ENCODE assay signal across 6 worm cellular contexts in the genomic region with DNA sequence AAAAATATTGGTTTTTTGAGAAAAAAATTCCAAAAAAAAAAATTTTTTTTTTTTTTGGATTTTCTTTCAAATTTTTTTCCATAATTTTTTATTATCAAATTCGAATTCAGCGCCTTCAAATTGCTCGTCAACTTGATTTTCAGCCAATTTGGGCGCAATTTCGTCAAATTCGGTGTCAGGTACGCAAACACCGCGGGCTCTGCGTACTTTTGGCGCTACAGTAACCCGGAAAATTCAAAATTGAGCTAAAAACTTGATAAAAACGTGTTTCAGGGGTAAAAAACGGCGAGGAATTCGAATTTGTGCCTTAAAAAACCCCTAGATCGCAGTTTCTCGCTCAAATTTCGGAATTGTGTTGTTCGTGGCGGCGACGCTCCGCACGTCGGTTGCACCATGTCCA.
TF ChIP-seq lines count a peak whose summit lies in the region.

No protein-coding gene starts in this region.

TF ChIP-seq in whole organism, L1 larva, 84 proteins besides CTCF, POLR2A, EP300 and RAD21:
- TF ChIP-seq ces-1 (GFP tag; optimal IDR thresholded peaks at IDR 0.05; lab: Kevin White, UChicago) (no peak), lsy-2 (tag; optimal IDR thresholded peaks at IDR 0.05; lab: Kevin White, UChicago) (peak; percentile 27 to 75), lin-15B (tag; optimal IDR thresholded peaks at IDR 0.05; lab: Kevin White, UChicago) (no peak), snu-23 (GFP tag; optimal IDR thresholded peaks at IDR 0.05; lab: Kevin White, UChicago) (no peak), lin-13 (GFP tag; optimal IDR thresholded peaks at IDR 0.05; lab: Kevin White, UChicago) (peak; percentile 45)

TF ChIP-seq in whole organism, L2 larva, 48 proteins besides CTCF, POLR2A, EP300 and RAD21:
- TF ChIP-seq lsy-2 (tag; optimal IDR thresholded peaks at IDR 0.05; lab: Kevin White, UChicago) (peak in 1 of 2 experiments; percentile 74), aly-2 (tag; optimal IDR thresholded peaks at IDR 0.05; lab: Kevin White, UChicago) (no peak), ztf-1 (GFP tag; conservative IDR thresholded peaks at IDR 0.05; lab: Robert Waterston, UW) (no peak), unc-39 (tag; optimal IDR thresholded peaks at IDR 0.05; lab: Kevin White, UChicago) (no peak), lin-39 (tag; optimal IDR thresholded peaks at IDR 0.05; lab: Kevin White, UChicago) (no peak), ama-1 (optimal IDR thresholded peaks at IDR 0.05; lab: Kevin White, UChicago) (no peak), zag-1 (tag; optimal IDR thresholded peaks at IDR 0.05; lab: Kevin White, UChicago) (no peak), nhr-23 (tag; optimal IDR thresholded peaks at IDR 0.05; lab: Kevin White, UChicago) (no peak), lin-13 (GFP tag; optimal IDR thresholded peaks at IDR 0.05; lab: Kevin White, UChicago) (peak; percentile 66), peb-1 (tag; optimal IDR thresholded peaks at IDR 0.05; lab: Kevin White, UChicago) (no peak)
TF ChIP-seq in whole organism, L2 larva: peak in this region for 2.

TF ChIP-seq in whole organism, L3 larva, 47 proteins besides CTCF, POLR2A, EP300 and RAD21:
- TF ChIP-seq ceh-16 (tag; optimal IDR thresholded peaks at IDR 0.05; lab: Kevin White, UChicago) (no peak), nhr-67 (tag; optimal IDR thresholded peaks at IDR 0.05; lab: Kevin White, UChicago) (no peak), nhr-77 (tag; optimal IDR thresholded peaks at IDR 0.05; lab: Kevin White, UChicago) (no peak), ztf-11 (tag; optimal IDR thresholded peaks at IDR 0.05; lab: Kevin White, UChicago) (no peak), elt-2 (tag; optimal IDR thresholded peaks at IDR 0.05; lab: Kevin White, UChicago) (peak; percentile 2), nhr-23 (tag; optimal IDR thresholded peaks at IDR 0.05; lab: Kevin White, UChicago) (no peak), unc-39 (tag; optimal IDR thresholded peaks at IDR 0.05; lab: Kevin White, UChicago) (no peak), hmg-11 (tag; optimal IDR thresholded peaks at IDR 0.05; lab: Kevin White, UChicago) (no peak), pha-4 (tag; optimal IDR thresholded peaks at IDR 0.05; lab: Kevin White, UChicago) (no peak)

TF ChIP-seq in whole organism, L4 larva, 104 proteins besides CTCF, POLR2A, EP300 and RAD21:
- TF ChIP-seq ceh-82 (tag; optimal IDR thresholded peaks at IDR 0.05; lab: Kevin White, UChicago) (no peak), lsy-2 (tag; optimal IDR thresholded peaks at IDR 0.05; lab: Kevin White, UChicago) (peak; percentile 16 to 78), mes-2 (tag; optimal IDR thresholded peaks at IDR 0.05; lab: Kevin White, UChicago; ENCODE audit: poor library complexity, severe bottlenecking) (no peak), fkh-10 (GFP tag; optimal IDR thresholded peaks at IDR 0.05; lab: Kevin White, UChicago) (no peak), F44E2.7 (GFP tag; IDR thresholded peaks at IDR 0.05; lab: Robert Waterston, UW) (no peak), spr-1 (tag; optimal IDR thresholded peaks at IDR 0.05; lab: Kevin White, UChicago) (no peak), ceh-20 (GFP tag; IDR thresholded peaks at IDR 0.05; lab: Robert Waterston, UW) (no peak), zip-2 (tag; optimal IDR thresholded peaks at IDR 0.05; lab: Kevin White, UChicago) (no peak), sdz-12 (GFP tag; optimal IDR thresholded peaks at IDR 0.05; lab: Kevin White, UChicago) (no peak), lin-13 (GFP tag; optimal IDR thresholded peaks at IDR 0.05; lab: Kevin White, UChicago) (peak; percentile 88), Y48G9A.11 (GFP tag; IDR thresholded peaks at IDR 0.05; lab: Robert Waterston, UW) (no peak), F26F4.8 (GFP tag; conservative IDR thresholded peaks at IDR 0.05; lab: Robert Waterston, UW) (no peak), daf-16 (GFP tag; optimal IDR thresholded peaks at IDR 0.05; lab: Kevin White, UChicago) (no peak), daf-16 (tag; optimal IDR thresholded peaks at IDR 0.05; lab: Kevin White, UChicago) (no peak), unc-130 (GFP tag; optimal IDR thresholded peaks at IDR 0.05; lab: Kevin White, UChicago) (no peak), hif-1 (tag; optimal IDR thresholded peaks at IDR 0.05; lab: Kevin White, UChicago) (no peak), Y75B8A.6 (GFP tag; IDR thresholded peaks at IDR 0.05; lab: Robert Waterston, UW) (no peak), mdt-29 (GFP tag; IDR thresholded peaks at IDR 0.05; lab: Robert Waterston, UW) (no peak), aha-1 (tag; lab: Kevin White, UChicago) (peak; percentile 18)

TF ChIP-seq in whole organism, mixed stage, embryonic, 35 proteins besides CTCF, POLR2A, EP300 and RAD21:
- TF ChIP-seq M03D4.4 (tag; optimal IDR thresholded peaks at IDR 0.05; lab: Kevin White, UChicago): no peak
- peak; percentile 12 for TF ChIP-seq lin-13 (tag; optimal IDR thresholded peaks at IDR 0.05; lab: Kevin White, UChicago)
- no peak for TF ChIP-seq nhr-28 (tag; optimal IDR thresholded peaks at IDR 0.05; lab: Kevin White, UChicago)
- peak; percentile 66 for TF ChIP-seq lsy-2 (tag; optimal IDR thresholded peaks at IDR 0.05; lab: Kevin White, UChicago)

TF ChIP-seq in whole organism, young adult, 124 proteins besides CTCF, POLR2A, EP300 and RAD21:
- TF ChIP-seq lsl-1 (GFP tag; optimal IDR thresholded peaks at IDR 0.05; lab: Kevin White, UChicago) (peak; percentile 50), egl-18 (GFP tag; IDR thresholded peaks at IDR 0.05; lab: Robert Waterston, UW) (no peak)
